Worm (Caenorhabditis elegans) whole organism, mixed stage, embryonic: ENCODE data around the gene pdl-1.

Experiments used
- M03D4.4 ChIP-seq: sonication (generic microtip); optimal IDR thresholded peaks from 2 replicates; lab custom pipeline; 2017; ENCODE audit warnings: mild to moderate bottlenecking, missing genetic modification characterization, missing compliant biosample characterization
- bed-3 ChIP-seq: fragments of 200-800 bp; sonication (Bioruptor generic); optimal IDR thresholded peaks from 3 replicates; lab custom pipeline; 2018; ENCODE audit warnings: mild to moderate bottlenecking, missing genetic modification characterization, moderate library complexity, missing compliant biosample characterization
- blmp-1 ChIP-seq: fragments of 150-350 bp; optimal IDR thresholded peaks from 2 replicates; lab custom pipeline; 2014; ENCODE audit warnings: missing biosample characterization, missing genetic modification characterization
- ceh-39 ChIP-seq: fragments of 150-350 bp; optimal IDR thresholded peaks from 2 replicates; lab custom pipeline; 2014; ENCODE audit warnings: missing biosample characterization, missing genetic modification characterization
- ceh-43 ChIP-seq: fragments of 200-800 bp; sonication (Bioruptor generic); optimal IDR thresholded peaks from 2 replicates; lab custom pipeline; 2018; ENCODE audit warnings: mild to moderate bottlenecking, missing genetic modification characterization, moderate library complexity, missing compliant biosample characterization
- ceh-83 ChIP-seq: fragments of 200-800 bp; sonication (Bioruptor generic); optimal IDR thresholded peaks from 2 replicates; lab custom pipeline; 2018; ENCODE audit warnings: mild to moderate bottlenecking, missing genetic modification characterization, missing compliant biosample characterization
- ces-1 ChIP-seq: fragments of 150-350 bp; optimal IDR thresholded peaks from 2 replicates; lab custom pipeline; 2014; ENCODE audit warnings: missing biosample characterization, missing genetic modification reagents, missing genetic modification characterization
- cnd-1 ChIP-seq: fragments of 200-800 bp; sonication (Bioruptor generic); optimal IDR thresholded peaks from 2 replicates; lab custom pipeline; 2018; ENCODE audit warnings: mild to moderate bottlenecking, missing genetic modification characterization, missing compliant biosample characterization
- drap-1 ChIP-seq: fragments of 200-800 bp; sonication (Bioruptor generic); optimal IDR thresholded peaks from 3 replicates; lab custom pipeline; 2018; ENCODE audit warnings: mild to moderate bottlenecking, missing genetic modification characterization, missing compliant biosample characterization
- elt-1 ChIP-seq: sonication (generic microtip); optimal IDR thresholded peaks from 2 replicates; lab custom pipeline; 2017; ENCODE audit warnings: missing genetic modification characterization, mild to moderate bottlenecking, missing compliant biosample characterization, antibody characterized with exemption, moderate library complexity, borderline replicate concordance; ENCODE audit not compliant: insufficient read depth
- elt-3 ChIP-seq: fragments of 150-350 bp; optimal IDR thresholded peaks from 2 replicates; lab custom pipeline; 2014; ENCODE audit warnings: missing biosample characterization, missing genetic modification characterization
- flh-1 ChIP-seq: fragments of 200-800 bp; sonication (Bioruptor generic); optimal IDR thresholded peaks from 2 replicates; lab custom pipeline; 2018; ENCODE audit warnings: mild to moderate bottlenecking, missing genetic modification characterization, moderate library complexity, missing compliant biosample characterization
- ham-2 ChIP-seq: fragments of 200-800 bp; sonication (Bioruptor generic); optimal IDR thresholded peaks from 2 replicates; lab custom pipeline; 2018; ENCODE audit warnings: mild to moderate bottlenecking, missing genetic modification characterization, missing compliant biosample characterization
- hlh-1 ChIP-seq: fragments of 150-350 bp; optimal IDR thresholded peaks from 2 replicates; lab custom pipeline; 2014; ENCODE audit warnings: missing biosample characterization, missing genetic modification reagents, missing genetic modification characterization
- lin-13 ChIP-seq: fragments of 150-350 bp; optimal IDR thresholded peaks from 2 replicates; lab custom pipeline; 2014; ENCODE audit warnings: missing biosample characterization, missing genetic modification characterization
- lin-32 ChIP-seq: fragments of 200-800 bp; sonication (Bioruptor generic); optimal IDR thresholded peaks from 2 replicates; lab custom pipeline; 2018; ENCODE audit warnings: mild to moderate bottlenecking, missing genetic modification characterization, missing compliant biosample characterization
- lsy-2 ChIP-seq: fragments of 150-350 bp; optimal IDR thresholded peaks from 2 replicates; lab custom pipeline; 2014; ENCODE audit warnings: missing biosample characterization, missing genetic modification characterization
- mab-5 ChIP-seq: fragments of 150-350 bp; optimal IDR thresholded peaks from 2 replicates; lab custom pipeline; 2014; ENCODE audit warnings: missing biosample characterization, missing genetic modification characterization
- mep-1 ChIP-seq: fragments of 150-350 bp; optimal IDR thresholded peaks from 2 replicates; lab custom pipeline; 2017; ENCODE audit warnings: missing biosample characterization, missing genetic modification reagents, missing genetic modification characterization, inconsistent platforms
- mls-2 ChIP-seq: sonication (generic microtip); optimal IDR thresholded peaks from 2 replicates; lab custom pipeline; 2016; ENCODE audit warnings: mild to moderate bottlenecking, missing genetic modification characterization, moderate library complexity, missing compliant biosample characterization
- nhr-12 ChIP-seq: fragments of 150-350 bp; optimal IDR thresholded peaks from 2 replicates; lab custom pipeline; 2014; ENCODE audit warnings: missing biosample characterization, missing genetic modification characterization
- nhr-2 ChIP-seq: fragments of 150-350 bp; optimal IDR thresholded peaks from 2 replicates; lab custom pipeline; 2014; ENCODE audit warnings: missing biosample characterization, missing genetic modification characterization
- nhr-237 ChIP-seq: fragments of 150-350 bp; optimal IDR thresholded peaks from 2 replicates; lab custom pipeline; 2014; ENCODE audit warnings: missing biosample characterization, missing genetic modification characterization
- nhr-28 ChIP-seq: fragments of 150-350 bp; optimal IDR thresholded peaks from 2 replicates; lab custom pipeline; 2014; ENCODE audit warnings: missing biosample characterization, missing genetic modification characterization
- nhr-76 ChIP-seq: sonication (generic microtip); optimal IDR thresholded peaks from 2 replicates; lab custom pipeline; 2017; ENCODE audit warnings: missing biosample characterization, missing genetic modification characterization
- pha-4 ChIP-seq: fragments of 150-350 bp; optimal IDR thresholded peaks from 2 replicates; lab custom pipeline; 2018; ENCODE audit warnings: missing biosample characterization, missing genetic modification reagents, missing genetic modification characterization
- sem-2 ChIP-seq: fragments of 200-800 bp; sonication (Bioruptor generic); optimal IDR thresholded peaks from 2 replicates; lab custom pipeline; 2018; ENCODE audit warnings: mild to moderate bottlenecking, missing genetic modification characterization, missing compliant biosample characterization
- snpc-4 ChIP-seq: fragments of 150-350 bp; optimal IDR thresholded peaks from 2 replicates; lab custom pipeline; 2014; ENCODE audit warnings: missing biosample characterization, missing genetic modification characterization
- sptf-1 ChIP-seq: sonication (generic microtip); optimal IDR thresholded peaks from 2 replicates; lab custom pipeline; 2017; ENCODE audit warnings: mild to moderate bottlenecking, missing genetic modification characterization, moderate library complexity, missing compliant biosample characterization
- tbx-8 ChIP-seq: fragments of 200-800 bp; sonication (Bioruptor generic); optimal IDR thresholded peaks from 2 replicates; lab custom pipeline; 2018; ENCODE audit warnings: mild to moderate bottlenecking, missing genetic modification characterization, moderate library complexity, missing compliant biosample characterization
- unc-120 ChIP-seq: sonication (generic microtip); optimal IDR thresholded peaks from 2 replicates; lab custom pipeline; 2017; ENCODE audit warnings: missing genetic modification characterization, missing compliant biosample characterization; ENCODE audit not compliant: poor library complexity, severe bottlenecking
- unc-39 ChIP-seq: fragments of 150-350 bp; optimal IDR thresholded peaks from 2 replicates; lab custom pipeline; 2014; ENCODE audit warnings: missing biosample characterization, missing genetic modification characterization
- unc-62 ChIP-seq: fragments of 150-350 bp; optimal IDR thresholded peaks from 2 replicates; lab custom pipeline; 2014; ENCODE audit warnings: missing biosample characterization, missing genetic modification reagents, missing genetic modification characterization
- zip-8 ChIP-seq: fragments of 150-350 bp; optimal IDR thresholded peaks from 2 replicates; lab custom pipeline; 2014; ENCODE audit warnings: missing biosample characterization, missing genetic modification characterization
- ztf-11 ChIP-seq: fragments of 150-350 bp; optimal IDR thresholded peaks from 2 replicates; lab custom pipeline; 2014; ENCODE audit warnings: missing biosample characterization, missing genetic modification characterization

The pdl-1 gene

DNA sequence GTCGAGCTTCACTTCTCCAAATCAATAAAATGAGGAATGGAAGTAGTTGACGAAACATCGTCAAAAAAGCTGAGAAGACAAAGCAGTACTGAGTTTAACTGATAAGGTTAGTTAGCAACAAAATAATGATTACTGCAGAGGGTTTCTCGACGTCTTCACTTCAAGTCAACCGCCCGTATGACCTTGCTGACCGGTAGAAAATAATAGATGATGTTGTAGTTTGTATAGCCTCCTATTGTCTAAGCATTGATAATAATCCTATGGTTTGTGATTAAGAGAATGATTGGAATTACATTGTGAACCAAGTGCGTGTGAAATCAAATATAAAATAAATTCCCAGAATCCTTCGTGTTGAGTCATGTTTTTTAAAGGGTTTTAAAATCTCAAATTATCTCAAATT lies 15.7 kb downstream of the pdl-1 start, which contains the start of gene E04F6.6:
TSS of gene E04F6.6 (minus strand) at position 258 of the 400 bp plus-strand sequence.
- TF ChIP-seq cnd-1 (tag; lab: Kevin White, UChicago): no peak

DNA sequence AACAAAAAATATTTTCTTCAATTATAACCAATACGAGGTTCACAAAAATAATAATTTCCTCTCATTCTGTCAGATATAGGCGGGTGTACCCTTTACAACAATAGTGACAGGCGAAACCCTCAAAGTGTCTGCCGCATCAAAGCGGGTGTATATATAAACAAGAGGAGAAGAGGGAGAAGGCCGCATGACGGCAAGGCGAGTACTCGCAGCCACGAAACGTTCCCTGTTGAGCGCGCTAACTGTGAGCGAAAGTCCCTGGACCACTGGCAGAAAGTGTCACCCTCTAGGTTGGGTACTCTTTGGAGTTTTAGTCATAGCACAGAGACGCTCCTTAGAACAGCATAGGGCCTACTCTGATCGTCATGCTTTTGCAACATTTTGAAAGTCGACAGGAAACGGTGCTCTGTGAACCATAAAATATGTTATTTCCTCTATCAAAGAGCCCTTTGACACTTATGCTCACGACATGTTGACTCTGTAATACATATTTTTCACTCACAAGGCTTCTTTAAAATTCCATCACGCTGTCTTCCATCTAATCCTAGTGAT lies 16.5 kb downstream of the pdl-1 start, which contains the start of gene pcrg-1:
TSS of gene pcrg-1 (plus strand) at position 499 of the 549 bp plus-strand sequence.
- TF ChIP-seq unc-39 (peak; percentile 25), nhr-237 (no peak), blmp-1 (no peak), nhr-12 (tag; lab: Kevin White, UChicago) (no peak), tbx-8 (GFP tag; lab: Kevin White, UChicago) (peak; percentile 91), nhr-28 (tag; lab: Kevin White, UChicago) (no peak), zip-8 (tag; lab: Kevin White, UChicago) (no peak), pha-4 (tag; lab: Kevin White, UChicago) (peak; percentile 59), snpc-4 (tag; lab: Kevin White, UChicago) (no peak), M03D4.4 (tag; lab: Kevin White, UChicago) (peak; percentile 92), unc-120 (tag; lab: Kevin White, UChicago) (peak; percentile 79), ztf-11 (tag; lab: Kevin White, UChicago) (no peak), ceh-39 (no peak), lin-32 (peak; percentile 86), unc-62 (peak; percentile 21), mab-5 (tag; lab: Kevin White, UChicago) (no peak), elt-1 (tag; lab: Kevin White, UChicago) (peak; percentile 1), bed-3 (peak; percentile 83), ceh-83 (GFP tag; lab: Kevin White, UChicago) (peak; percentile 92), cnd-1 (tag; lab: Kevin White, UChicago) (peak; percentile 95), sptf-1 (tag; lab: Kevin White, UChicago) (peak; percentile 96), sem-2 (GFP tag; lab: Kevin White, UChicago) (peak; percentile 84), ceh-43 (GFP tag; lab: Kevin White, UChicago) (peak; percentile 84), ham-2 (peak; percentile 93), lin-13 (tag; lab: Kevin White, UChicago) (peak; percentile 77), lsy-2 (tag; lab: Kevin White, UChicago) (peak; percentile 27), mep-1 (tag; lab: Kevin White, UChicago) (peak; percentile 73), elt-3 (tag; lab: Kevin White, UChicago) (peak; percentile 59), mls-2 (tag; lab: Kevin White, UChicago) (peak; percentile 97), drap-1 (GFP tag; lab: Kevin White, UChicago) (peak; percentile 94), hlh-1 (tag; lab: Kevin White, UChicago) (peak; percentile 63), nhr-2 (tag; lab: Kevin White, UChicago) (no peak), flh-1 (peak; percentile 82)

DNA sequence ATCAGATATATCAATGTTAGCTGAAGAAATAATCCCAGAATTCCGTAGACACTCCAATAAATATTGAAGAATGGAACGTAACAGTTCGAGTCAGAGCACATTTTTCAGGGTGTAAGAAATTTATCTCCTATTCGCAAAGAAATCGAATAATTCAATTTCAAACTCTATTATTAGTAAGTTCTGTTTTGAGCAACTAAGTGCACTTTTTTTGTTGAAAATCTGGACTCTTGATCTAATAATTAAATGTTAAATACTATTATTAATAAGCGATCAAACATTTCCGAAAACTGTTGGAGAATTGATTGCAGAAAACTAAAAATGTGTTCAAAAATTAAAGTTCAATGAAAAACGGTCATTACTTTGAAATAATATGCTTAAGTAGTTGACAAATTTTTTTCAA lies 19.5 kb downstream of the pdl-1 start, which contains the start of gene srd-56:
TSS of gene srd-56 (minus strand) at position 101 of the 400 bp plus-strand sequence.
- TF ChIP-seq unc-39: no peak
- no peak for TF ChIP-seq snpc-4 (tag; lab: Kevin White, UChicago)
- TF ChIP-seq hlh-1 (tag; lab: Kevin White, UChicago): no peak
- no peak for TF ChIP-seq drap-1 (GFP tag; lab: Kevin White, UChicago)
- no peak for TF ChIP-seq mab-5 (tag; lab: Kevin White, UChicago)
- TF ChIP-seq nhr-2 (tag; lab: Kevin White, UChicago): no peak
- no peak for TF ChIP-seq ceh-39
- TF ChIP-seq cnd-1 (tag; lab: Kevin White, UChicago): no peak
- TF ChIP-seq mls-2 (tag; lab: Kevin White, UChicago): no peak
- no peak for TF ChIP-seq nhr-76 (tag; lab: Kevin White, UChicago)

DNA sequence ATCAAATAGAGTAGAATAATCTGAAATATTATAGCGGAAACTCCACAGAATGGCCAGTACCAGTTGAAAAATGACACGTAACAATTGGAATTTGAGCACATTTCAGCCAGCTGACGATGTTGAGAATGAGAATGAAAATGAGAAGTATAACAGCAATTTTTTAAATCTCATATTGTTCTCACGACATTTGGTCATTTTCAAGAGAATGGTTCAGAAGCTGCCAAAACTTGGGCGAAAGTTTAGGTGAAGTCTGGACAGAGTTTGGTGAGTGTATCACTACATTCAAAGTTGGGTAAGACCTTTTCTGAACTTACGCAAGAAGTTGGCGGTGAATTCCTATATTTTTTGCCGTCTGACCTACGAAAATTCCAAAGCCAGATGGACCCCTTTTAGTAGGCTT lies 21.4 kb downstream of the pdl-1 start, which contains the start of gene srd-58:
TSS of gene srd-58 (minus strand) at position 101 of the 400 bp plus-strand sequence.
- no peak for TF ChIP-seq ces-1 (GFP tag; lab: Kevin White, UChicago)
- no peak for TF ChIP-seq ham-2
- no peak for TF ChIP-seq nhr-237
- no peak for TF ChIP-seq sptf-1 (tag; lab: Kevin White, UChicago)
- no peak for TF ChIP-seq snpc-4 (tag; lab: Kevin White, UChicago)
- TF ChIP-seq bed-3: no peak
- TF ChIP-seq elt-3 (tag; lab: Kevin White, UChicago): no peak
- TF ChIP-seq ztf-11 (tag; lab: Kevin White, UChicago): no peak
- no peak for TF ChIP-seq cnd-1 (tag; lab: Kevin White, UChicago)
- no peak for TF ChIP-seq M03D4.4 (tag; lab: Kevin White, UChicago)
- no peak for TF ChIP-seq zip-8 (tag; lab: Kevin White, UChicago)
- no peak for TF ChIP-seq mab-5 (tag; lab: Kevin White, UChicago)
- no peak for TF ChIP-seq unc-120 (tag; lab: Kevin White, UChicago)
- no peak for TF ChIP-seq mls-2 (tag; lab: Kevin White, UChicago)
- no peak for TF ChIP-seq unc-62
